Fruit fly (Drosophila melanogaster) whole organism, pupa: ENCODE measurements around the gene CG8508.

Experiments
- CG12605 ChIP-seq: fragments of 200-800 bp; sonication (Bioruptor generic); IDR thresholded peaks from 2 replicates; pipeline ENCODE4 v1.3.6; 2022; ENCODE audit warnings: missing biosample characterization, missing genetic modification characterization
- CG15710 ChIP-seq: fragments of 200-800 bp; sonication (Bioruptor generic); optimal IDR thresholded peaks from 2 replicates; lab custom pipeline; 2018; ENCODE audit warnings: missing biosample characterization, mild to moderate bottlenecking, missing genetic modification characterization, moderate library complexity
- CG17806 ChIP-seq: fragments of 200-800 bp; sonication (Bioruptor generic); optimal IDR thresholded peaks from 2 replicates; lab custom pipeline; 2018; ENCODE audit warnings: missing biosample characterization, mild to moderate bottlenecking, missing genetic modification characterization, moderate library complexity
- CG32121 ChIP-seq: fragments of 200-800 bp; sonication (Bioruptor generic); IDR thresholded peaks from 2 replicates; pipeline ENCODE4 v1.3.6; 2022; ENCODE audit warnings: missing biosample characterization, missing genetic modification characterization
- CG4496 ChIP-seq: fragments of 200-800 bp; sonication (Bioruptor generic); IDR thresholded peaks from 3 replicates; pipeline ENCODE4 v1.3.6; 2022; ENCODE audit warnings: missing biosample characterization, missing genetic modification characterization
- CG8301 ChIP-seq: fragments of 200-800 bp; sonication (Bioruptor generic); optimal IDR thresholded peaks from 2 replicates; lab custom pipeline; 2018; ENCODE audit warnings: missing biosample characterization, mild to moderate bottlenecking, missing genetic modification characterization
- D1 ChIP-seq: fragments of 200-800 bp; sonication (Bioruptor generic); optimal IDR thresholded peaks from 2 replicates; lab custom pipeline; 2018; ENCODE audit warnings: missing biosample characterization, mild to moderate bottlenecking, missing genetic modification characterization, moderate library complexity
- Ets98B ChIP-seq: fragments of 200-800 bp; sonication (Bioruptor generic); IDR thresholded peaks from 2 replicates; pipeline ENCODE4 v1.3.6; 2022; ENCODE audit warnings: missing biosample characterization, missing genetic modification characterization

CG8508 gene

dm6 chr3R:13138120-13138519, 48.2 kb downstream of the CG8508 start:
- TF ChIP-seq CG4496: no peak
- TF ChIP-seq CG12605 (GFP tag; lab: Robert Waterston, UW): no peak
- no peak for TF ChIP-seq CG15710
- no peak for TF ChIP-seq CG32121
- TF ChIP-seq D1 (tag; lab: Kevin White, UChicago): no peak
- TF ChIP-seq CG17806 (tag; lab: Kevin White, UChicago): no peak
- no peak for TF ChIP-seq CG8301 (tag; lab: Kevin White, UChicago)
- TF ChIP-seq Ets98B: no peak
